Worm (Caenorhabditis elegans) whole organism, mixed stage, embryonic: ENCODE measurements around the gene str-166.

ENCODE experiments used
- M03D4.4 ChIP-seq: sonication (generic microtip); optimal IDR thresholded peaks from 2 replicates; lab custom pipeline; 2017; ENCODE audit warnings: mild to moderate bottlenecking, missing genetic modification characterization, missing compliant biosample characterization
- bed-3 ChIP-seq: fragments of 200-800 bp; sonication (Bioruptor generic); optimal IDR thresholded peaks from 3 replicates; lab custom pipeline; 2018; ENCODE audit warnings: mild to moderate bottlenecking, missing genetic modification characterization, moderate library complexity, missing compliant biosample characterization
- blmp-1 ChIP-seq: fragments of 150-350 bp; optimal IDR thresholded peaks from 2 replicates; lab custom pipeline; 2014; ENCODE audit warnings: missing biosample characterization, missing genetic modification characterization
- ceh-39 ChIP-seq: fragments of 150-350 bp; optimal IDR thresholded peaks from 2 replicates; lab custom pipeline; 2014; ENCODE audit warnings: missing biosample characterization, missing genetic modification characterization
- ceh-43 ChIP-seq: fragments of 200-800 bp; sonication (Bioruptor generic); optimal IDR thresholded peaks from 2 replicates; lab custom pipeline; 2018; ENCODE audit warnings: mild to moderate bottlenecking, missing genetic modification characterization, moderate library complexity, missing compliant biosample characterization
- ceh-83 ChIP-seq: fragments of 200-800 bp; sonication (Bioruptor generic); optimal IDR thresholded peaks from 2 replicates; lab custom pipeline; 2018; ENCODE audit warnings: mild to moderate bottlenecking, missing genetic modification characterization, missing compliant biosample characterization
- ces-1 ChIP-seq: fragments of 150-350 bp; optimal IDR thresholded peaks from 2 replicates; lab custom pipeline; 2014; ENCODE audit warnings: missing biosample characterization, missing genetic modification reagents, missing genetic modification characterization
- cnd-1 ChIP-seq: fragments of 200-800 bp; sonication (Bioruptor generic); optimal IDR thresholded peaks from 2 replicates; lab custom pipeline; 2018; ENCODE audit warnings: mild to moderate bottlenecking, missing genetic modification characterization, missing compliant biosample characterization
- drap-1 ChIP-seq: fragments of 200-800 bp; sonication (Bioruptor generic); optimal IDR thresholded peaks from 3 replicates; lab custom pipeline; 2018; ENCODE audit warnings: mild to moderate bottlenecking, missing genetic modification characterization, missing compliant biosample characterization
- elt-1 ChIP-seq: sonication (generic microtip); optimal IDR thresholded peaks from 2 replicates; lab custom pipeline; 2017; ENCODE audit warnings: missing genetic modification characterization, mild to moderate bottlenecking, missing compliant biosample characterization, antibody characterized with exemption, moderate library complexity, borderline replicate concordance; ENCODE audit not compliant: insufficient read depth
- elt-3 ChIP-seq: fragments of 150-350 bp; optimal IDR thresholded peaks from 2 replicates; lab custom pipeline; 2014; ENCODE audit warnings: missing biosample characterization, missing genetic modification characterization
- ham-2 ChIP-seq: fragments of 200-800 bp; sonication (Bioruptor generic); optimal IDR thresholded peaks from 2 replicates; lab custom pipeline; 2018; ENCODE audit warnings: mild to moderate bottlenecking, missing genetic modification characterization, missing compliant biosample characterization
- hlh-1 ChIP-seq: fragments of 150-350 bp; optimal IDR thresholded peaks from 2 replicates; lab custom pipeline; 2014; ENCODE audit warnings: missing biosample characterization, missing genetic modification reagents, missing genetic modification characterization
- lin-13 ChIP-seq: fragments of 150-350 bp; optimal IDR thresholded peaks from 2 replicates; lab custom pipeline; 2014; ENCODE audit warnings: missing biosample characterization, missing genetic modification characterization
- lsy-2 ChIP-seq: fragments of 150-350 bp; optimal IDR thresholded peaks from 2 replicates; lab custom pipeline; 2014; ENCODE audit warnings: missing biosample characterization, missing genetic modification characterization
- mab-5 ChIP-seq: fragments of 150-350 bp; optimal IDR thresholded peaks from 2 replicates; lab custom pipeline; 2014; ENCODE audit warnings: missing biosample characterization, missing genetic modification characterization
- mep-1 ChIP-seq: fragments of 150-350 bp; optimal IDR thresholded peaks from 2 replicates; lab custom pipeline; 2017; ENCODE audit warnings: missing biosample characterization, missing genetic modification reagents, missing genetic modification characterization, inconsistent platforms
- mls-2 ChIP-seq: sonication (generic microtip); optimal IDR thresholded peaks from 2 replicates; lab custom pipeline; 2016; ENCODE audit warnings: mild to moderate bottlenecking, missing genetic modification characterization, moderate library complexity, missing compliant biosample characterization
- nhr-12 ChIP-seq: fragments of 150-350 bp; optimal IDR thresholded peaks from 2 replicates; lab custom pipeline; 2014; ENCODE audit warnings: missing biosample characterization, missing genetic modification characterization
- nhr-2 ChIP-seq: fragments of 150-350 bp; optimal IDR thresholded peaks from 2 replicates; lab custom pipeline; 2014; ENCODE audit warnings: missing biosample characterization, missing genetic modification characterization
- nhr-237 ChIP-seq: fragments of 150-350 bp; optimal IDR thresholded peaks from 2 replicates; lab custom pipeline; 2014; ENCODE audit warnings: missing biosample characterization, missing genetic modification characterization
- nhr-28 ChIP-seq: fragments of 150-350 bp; optimal IDR thresholded peaks from 2 replicates; lab custom pipeline; 2014; ENCODE audit warnings: missing biosample characterization, missing genetic modification characterization
- nhr-76 ChIP-seq: sonication (generic microtip); optimal IDR thresholded peaks from 2 replicates; lab custom pipeline; 2017; ENCODE audit warnings: missing biosample characterization, missing genetic modification characterization
- pha-4 ChIP-seq: fragments of 150-350 bp; optimal IDR thresholded peaks from 2 replicates; lab custom pipeline; 2018; ENCODE audit warnings: missing biosample characterization, missing genetic modification reagents, missing genetic modification characterization
- sem-2 ChIP-seq: fragments of 200-800 bp; sonication (Bioruptor generic); optimal IDR thresholded peaks from 2 replicates; lab custom pipeline; 2018; ENCODE audit warnings: mild to moderate bottlenecking, missing genetic modification characterization, missing compliant biosample characterization
- snpc-4 ChIP-seq: fragments of 150-350 bp; optimal IDR thresholded peaks from 2 replicates; lab custom pipeline; 2014; ENCODE audit warnings: missing biosample characterization, missing genetic modification characterization
- tbx-8 ChIP-seq: fragments of 200-800 bp; sonication (Bioruptor generic); optimal IDR thresholded peaks from 2 replicates; lab custom pipeline; 2018; ENCODE audit warnings: mild to moderate bottlenecking, missing genetic modification characterization, moderate library complexity, missing compliant biosample characterization
- unc-120 ChIP-seq: sonication (generic microtip); optimal IDR thresholded peaks from 2 replicates; lab custom pipeline; 2017; ENCODE audit warnings: missing genetic modification characterization, missing compliant biosample characterization; ENCODE audit not compliant: poor library complexity, severe bottlenecking
- unc-39 ChIP-seq: fragments of 150-350 bp; optimal IDR thresholded peaks from 2 replicates; lab custom pipeline; 2014; ENCODE audit warnings: missing biosample characterization, missing genetic modification characterization
- unc-62 ChIP-seq: fragments of 150-350 bp; optimal IDR thresholded peaks from 2 replicates; lab custom pipeline; 2014; ENCODE audit warnings: missing biosample characterization, missing genetic modification reagents, missing genetic modification characterization
- zip-8 ChIP-seq: fragments of 150-350 bp; optimal IDR thresholded peaks from 2 replicates; lab custom pipeline; 2014; ENCODE audit warnings: missing biosample characterization, missing genetic modification characterization
- ztf-11 ChIP-seq: fragments of 150-350 bp; optimal IDR thresholded peaks from 2 replicates; lab custom pipeline; 2014; ENCODE audit warnings: missing biosample characterization, missing genetic modification characterization

The str-166 gene

DNA sequence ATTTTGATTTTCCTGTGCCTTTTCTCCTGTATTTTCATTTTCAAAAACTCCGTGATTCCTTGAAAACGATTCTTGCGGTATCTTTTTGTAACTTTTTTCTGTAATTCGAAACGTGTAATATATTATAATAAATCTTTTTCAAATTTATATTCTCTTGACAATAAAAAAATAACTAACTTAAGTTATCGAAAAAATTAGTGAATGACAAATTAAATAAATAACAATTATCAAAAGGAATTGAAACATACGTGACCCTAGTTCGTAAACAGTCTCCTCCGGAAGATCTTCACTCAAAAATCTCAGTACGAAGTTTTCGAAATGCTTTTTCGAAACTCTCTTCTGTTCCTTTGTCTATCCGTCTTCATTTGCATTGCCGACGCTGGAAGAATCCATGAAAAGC, 6.5 kb downstream of the str-166 start, which contains the start of gene T08B6.9:
T08B6.9 (plus strand) TSS at position 301 of the 400 bp plus-strand sequence.
- TF ChIP-seq nhr-2: no peak

DNA sequence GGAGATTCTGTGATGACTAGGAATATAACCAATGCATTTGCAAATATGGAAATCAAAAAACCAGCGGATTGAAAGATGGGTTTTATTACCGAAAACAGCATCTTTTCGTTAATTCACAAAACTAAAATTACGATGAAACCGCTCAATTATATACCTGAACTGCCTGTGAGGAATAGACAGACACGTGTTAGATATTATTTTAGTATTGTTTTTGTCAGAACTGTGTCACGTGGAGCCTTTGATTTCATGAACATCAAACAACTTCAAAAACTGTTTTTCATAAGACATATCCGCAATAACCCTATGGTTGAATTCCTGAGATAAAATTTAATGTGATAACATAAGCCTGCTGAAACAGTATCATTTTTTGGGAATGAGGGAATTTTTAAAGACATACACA, 19.9 kb downstream of the str-166 start, which contains the start of gene str-161:
str-161 (minus strand) TSS at position 101 of the 400 bp plus-strand sequence.
- TF ChIP-seq ham-2: no peak

DNA sequence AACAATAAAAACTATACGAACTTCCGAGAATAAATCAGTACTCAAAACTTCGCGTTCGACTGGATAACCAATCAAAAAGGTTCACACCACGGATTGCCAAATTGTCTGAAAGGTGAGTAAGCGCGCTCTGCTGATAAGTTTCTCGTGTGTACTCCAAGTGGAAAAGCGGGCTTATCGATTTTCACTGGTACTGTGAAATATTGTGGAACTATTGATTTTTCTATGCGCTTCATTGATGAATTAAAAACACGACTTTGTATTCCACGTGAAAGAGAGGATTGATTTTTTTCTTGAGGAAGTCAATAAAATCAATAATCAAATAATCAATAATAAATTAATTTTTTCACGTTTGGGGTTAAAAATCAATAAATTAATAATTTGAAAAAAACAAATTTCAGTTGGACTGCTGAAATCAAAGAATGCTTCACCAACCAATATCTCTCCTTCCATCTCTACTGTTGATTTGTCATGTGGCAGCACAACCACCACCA, 21.6 kb downstream of the str-166 start, which contains the start of gene T08B6.4:
T08B6.4 (plus strand) TSS at position 51 of the 491 bp plus-strand sequence.
- no peak for TF ChIP-seq drap-1 (GFP tag; lab: Kevin White, UChicago)
- TF ChIP-seq lsy-2 (tag; lab: Kevin White, UChicago): no peak
- no peak for TF ChIP-seq zip-8 (tag; lab: Kevin White, UChicago)
- no peak for TF ChIP-seq ces-1
- no peak for TF ChIP-seq bed-3 (GFP tag; lab: Kevin White, UChicago)
- TF ChIP-seq ceh-83 (GFP tag; lab: Kevin White, UChicago): no peak
- no peak for TF ChIP-seq unc-39 (tag; lab: Kevin White, UChicago)
- TF ChIP-seq pha-4 (tag; lab: Kevin White, UChicago): no peak
- TF ChIP-seq tbx-8 (GFP tag; lab: Kevin White, UChicago): no peak
- TF ChIP-seq, all 35 proteins: peak for 0

DNA sequence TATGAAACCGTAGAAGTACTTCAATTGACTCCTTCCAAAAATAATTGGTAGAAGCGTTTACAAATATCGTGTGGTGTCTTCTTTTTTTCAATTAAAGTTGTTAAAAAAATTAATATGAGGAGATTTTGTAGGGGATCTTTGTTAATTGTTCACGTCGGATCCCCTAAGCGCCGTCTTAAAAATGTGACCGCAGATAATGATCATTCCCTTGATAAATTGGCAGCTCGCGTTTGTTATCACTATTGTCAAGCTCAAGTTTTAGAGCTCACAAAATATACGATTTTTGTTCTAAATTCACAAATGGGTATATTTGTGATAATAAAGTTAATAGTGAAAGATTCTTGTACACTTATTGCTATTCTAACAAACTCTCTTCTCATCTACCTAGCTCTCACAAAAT, 25.0 kb downstream of the str-166 start, which contains the start of gene str-159:
str-159 (plus strand) TSS at position 301 of the 400 bp plus-strand sequence.
- TF ChIP-seq snpc-4 (tag; lab: Kevin White, UChicago) (no peak), ces-1 (no peak), mab-5 (tag; lab: Kevin White, UChicago) (no peak), nhr-76 (tag; lab: Kevin White, UChicago) (no peak), elt-3 (no peak), drap-1 (GFP tag; lab: Kevin White, UChicago) (no peak), ceh-43 (no peak), cnd-1 (tag; lab: Kevin White, UChicago) (no peak), nhr-28 (tag; lab: Kevin White, UChicago) (no peak), sem-2 (GFP tag; lab: Kevin White, UChicago) (no peak), lin-13 (tag; lab: Kevin White, UChicago) (no peak), ham-2 (no peak), lsy-2 (tag; lab: Kevin White, UChicago) (no peak), blmp-1 (tag; lab: Kevin White, UChicago) (no peak)

DNA sequence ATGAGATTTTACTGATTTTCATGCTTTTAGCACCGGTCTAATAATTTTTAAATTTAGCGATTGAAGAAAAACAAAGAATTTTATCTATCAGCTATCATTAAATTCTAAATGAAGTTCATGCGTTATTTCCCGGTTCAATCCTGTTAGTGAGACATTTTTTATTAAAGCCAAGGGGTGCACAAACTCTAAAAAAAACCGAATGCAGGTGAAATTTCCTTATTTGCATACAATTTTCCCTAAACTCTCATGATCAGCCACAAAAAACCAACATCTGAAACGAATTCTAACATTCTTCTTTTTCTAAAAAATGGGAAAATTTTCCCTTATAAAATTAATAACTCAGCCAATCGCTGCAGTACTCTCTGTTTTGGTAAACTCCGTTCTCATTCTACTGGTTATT, 29.0 kb downstream of the str-166 start, which contains the start of gene str-156:
str-156 (plus strand) TSS at position 301 of the 400 bp plus-strand sequence.
- TF ChIP-seq ces-1 (no peak), snpc-4 (tag; lab: Kevin White, UChicago) (no peak), nhr-28 (tag; lab: Kevin White, UChicago) (no peak), unc-120 (tag; lab: Kevin White, UChicago) (no peak), elt-3 (no peak), nhr-2 (no peak), mab-5 (tag; lab: Kevin White, UChicago) (no peak), unc-62 (GFP tag; lab: Kevin White, UChicago) (no peak), hlh-1 (tag; lab: Kevin White, UChicago) (no peak), drap-1 (GFP tag; lab: Kevin White, UChicago) (no peak), ceh-39 (tag; lab: Kevin White, UChicago) (no peak), M03D4.4 (tag; lab: Kevin White, UChicago) (no peak), nhr-12 (tag; lab: Kevin White, UChicago) (no peak), ztf-11 (tag; lab: Kevin White, UChicago) (no peak), nhr-237 (tag; lab: Kevin White, UChicago) (no peak), sem-2 (GFP tag; lab: Kevin White, UChicago) (no peak), blmp-1 (tag; lab: Kevin White, UChicago) (no peak), lin-13 (tag; lab: Kevin White, UChicago) (no peak)
- TF ChIP-seq, all 35 proteins: peak for 0

DNA sequence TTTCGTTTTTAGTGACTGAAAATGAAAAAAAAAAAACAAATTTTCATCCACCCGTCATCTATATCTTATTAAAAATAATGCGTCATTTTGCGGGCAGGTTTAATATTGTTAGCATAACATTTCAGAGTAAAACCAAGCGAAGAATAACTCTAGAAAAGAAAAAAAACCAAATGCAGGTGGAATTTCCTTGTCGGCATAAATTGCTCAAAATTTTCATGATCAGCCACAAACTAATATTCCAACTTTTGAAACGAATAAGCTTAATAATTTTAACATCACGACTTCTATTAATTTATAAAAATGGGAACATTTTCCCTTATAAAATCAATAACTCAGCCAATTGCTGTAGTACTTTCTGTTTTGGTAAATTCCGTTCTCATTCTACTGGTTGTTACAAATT, 31.6 kb downstream of the str-166 start, which contains the start of gene str-155:
str-155 (plus strand) TSS at position 301 of the 400 bp plus-strand sequence.
- TF ChIP-seq blmp-1 (tag; lab: Kevin White, UChicago) (no peak), elt-3 (no peak), nhr-12 (tag; lab: Kevin White, UChicago) (no peak), ceh-83 (GFP tag; lab: Kevin White, UChicago) (no peak), unc-120 (tag; lab: Kevin White, UChicago) (no peak), lsy-2 (tag; lab: Kevin White, UChicago) (no peak), sem-2 (GFP tag; lab: Kevin White, UChicago) (no peak), zip-8 (tag; lab: Kevin White, UChicago) (no peak), mab-5 (tag; lab: Kevin White, UChicago) (no peak), ham-2 (no peak), bed-3 (GFP tag; lab: Kevin White, UChicago) (no peak), mep-1 (tag; lab: Kevin White, UChicago) (no peak), ceh-39 (tag; lab: Kevin White, UChicago) (no peak), nhr-28 (tag; lab: Kevin White, UChicago) (no peak), mls-2 (no peak), pha-4 (tag; lab: Kevin White, UChicago) (no peak), drap-1 (GFP tag; lab: Kevin White, UChicago) (no peak), lin-13 (tag; lab: Kevin White, UChicago) (no peak), snpc-4 (tag; lab: Kevin White, UChicago) (no peak), elt-1 (no peak)
